Comparison of ENCODE assay signal across 3 fruit fly cellular contexts in genomic region chrX:8542728-8543127, dm6.
TF ChIP-seq lines count a peak whose summit lies in the region.

No protein-coding gene starts in this region.

- no peak for TF ChIP-seq CTCF in whole organism, embryonic (GFP tag; optimal IDR thresholded peaks at IDR 0.05; lab: Kevin White, UChicago)

TF ChIP-seq in whole organism, embryonic, 481 proteins besides CTCF, POLR2A, EP300 and RAD21 (continues in another document):
- TF ChIP-seq CG10366 (GFP tag; IDR thresholded peaks at IDR 0.05; lab: Robert Waterston, UW) (no peak), inv (GFP tag; IDR thresholded peaks at IDR 0.05; lab: Robert Waterston, UW; ENCODE audit: partially characterized antibody) (no peak), CG4424 (GFP tag; optimal IDR thresholded peaks at IDR 0.05; lab: Kevin White, UChicago) (no peak), jigr1 (GFP tag; IDR thresholded peaks at IDR 0.05; lab: Robert Waterston, UW) (no peak), Hmr (GFP tag; optimal IDR thresholded peaks at IDR 0.05; lab: Kevin White, UChicago) (no peak), Abd-B (GFP tag; optimal IDR thresholded peaks at IDR 0.05; lab: Kevin White, UChicago) (no peak), maf-S (GFP tag; optimal IDR thresholded peaks at IDR 0.05; lab: Kevin White, UChicago) (no peak), ftz-f1 (GFP tag; optimal IDR thresholded peaks at IDR 0.05; lab: Kevin White, UChicago) (no peak), CG8089 (GFP tag; optimal IDR thresholded peaks at IDR 0.05; lab: Kevin White, UChicago) (peak; percentile 11), CG11560 (tag; IDR thresholded peaks at IDR 0.05; lab: Robert Waterston, UW) (no peak), crc (GFP tag; optimal IDR thresholded peaks at IDR 0.05; lab: Kevin White, UChicago) (no peak), tap (tag; optimal IDR thresholded peaks at IDR 0.05; lab: Kevin White, UChicago) (no peak), CG12071 (GFP tag; optimal IDR thresholded peaks at IDR 0.05; lab: Kevin White, UChicago) (no peak), esg (GFP tag; conservative IDR thresholded peaks at IDR 0.05; lab: Robert Waterston, UW) (peak; percentile 54; the same call in 1 of the 2 replicates), Rx (GFP tag; IDR thresholded peaks at IDR 0.05; lab: Robert Waterston, UW) (peak; percentile 32; the same call in 1 of the 2 replicates), Kr (GFP tag; optimal IDR thresholded peaks at IDR 0.05; lab: Kevin White, UChicago) (no peak), CG7357 (GFP tag; IDR thresholded peaks at IDR 0.05; lab: Robert Waterston, UW) (peak; percentile 58; the same call in 1 of the 3 replicates), Ada2b (GFP tag; IDR thresholded peaks at IDR 0.05; lab: Robert Waterston, UW) (peak; percentile 47; the same call in 1 of the 2 replicates), Mes4 (GFP tag; optimal IDR thresholded peaks at IDR 0.05; lab: Kevin White, UChicago) (no peak), Deaf1 (tag; optimal IDR thresholded peaks at IDR 0.05; lab: Kevin White, UChicago) (no peak), row (GFP tag; IDR thresholded peaks at IDR 0.05; lab: Robert Waterston, UW) (peak; percentile 67), Bteb2 (GFP tag; optimal IDR thresholded peaks at IDR 0.05; lab: Kevin White, UChicago) (no peak), CG17385 (GFP tag; optimal IDR thresholded peaks at IDR 0.05; lab: Kevin White, UChicago) (peak; percentile 32), CG1602 (GFP tag; optimal IDR thresholded peaks at IDR 0.05; lab: Kevin White, UChicago) (peak; percentile 3), bab2 (GFP tag; optimal IDR thresholded peaks at IDR 0.05; lab: Kevin White, UChicago) (peak; percentile 42), CG4360 (GFP tag; IDR thresholded peaks at IDR 0.05; lab: Robert Waterston, UW) (no peak), wor (GFP tag; IDR thresholded peaks at IDR 0.05; lab: Robert Waterston, UW) (no peak), Ssrp (tag; optimal IDR thresholded peaks at IDR 0.05; lab: Kevin White, UChicago) (peak; percentile 15), Dek (tag; optimal IDR thresholded peaks at IDR 0.05; lab: Kevin White, UChicago) (no peak), ci (GFP tag; IDR thresholded peaks at IDR 0.05; lab: Robert Waterston, UW) (no peak), Dip2 (GFP tag; IDR thresholded peaks at IDR 0.05; lab: Robert Waterston, UW) (no peak)

TF ChIP-seq in whole organism, prepupa, 60 proteins besides CTCF, POLR2A, EP300 and RAD21:
- TF ChIP-seq CG11762 (GFP tag; optimal IDR thresholded peaks at IDR 0.05; lab: Kevin White, UChicago; ENCODE audit: insufficient read depth) (no peak), OdsH (GFP tag; optimal IDR thresholded peaks at IDR 0.05; lab: Kevin White, UChicago) (peak; percentile 8), CG8119 (GFP tag; IDR thresholded peaks at IDR 0.05; lab: Robert Waterston, UW) (0 out of 3 replicates have a peak, but pooled peaks have one; percentile 18), esn (GFP tag; optimal IDR thresholded peaks at IDR 0.05; lab: Kevin White, UChicago) (no peak), acj6 (GFP tag; optimal IDR thresholded peaks at IDR 0.05; lab: Kevin White, UChicago) (peak; percentile 16), Eip78C (GFP tag; lab: Kevin White, UChicago) (peak; percentile 51), pdm3 (GFP tag; optimal IDR thresholded peaks at IDR 0.05; lab: Kevin White, UChicago) (peak; percentile 10), CG6276 (GFP tag; optimal IDR thresholded peaks at IDR 0.05; lab: Kevin White, UChicago) (no peak), Ets96B (tag; optimal IDR thresholded peaks at IDR 0.05; lab: Kevin White, UChicago) (peak; percentile 4), svp (GFP tag; lab: Kevin White, UChicago) (peak; percentile 9), Blimp-1 (GFP tag; optimal IDR thresholded peaks at IDR 0.05; lab: Kevin White, UChicago) (no peak), CG31627 (GFP tag; optimal IDR thresholded peaks at IDR 0.05; lab: Kevin White, UChicago) (no peak)
TF ChIP-seq in whole organism, prepupa: peak in this region for 7.

TF ChIP-seq in whole organism, pupa, 21 proteins besides CTCF, POLR2A, EP300 and RAD21:
- no peak for TF ChIP-seq D1 (tag; optimal IDR thresholded peaks at IDR 0.05; lab: Kevin White, UChicago)
- TF ChIP-seq CG8159 (tag; optimal IDR thresholded peaks at IDR 0.05; lab: Kevin White, UChicago): peak; percentile 11
- peak; percentile 11 for TF ChIP-seq CG17806 (tag; optimal IDR thresholded peaks at IDR 0.05; lab: Kevin White, UChicago)
- TF ChIP-seq CG4496 (GFP tag; IDR thresholded peaks at IDR 0.05; lab: Robert Waterston, UW): no peak
- no peak for TF ChIP-seq fd96Ca (GFP tag; IDR thresholded peaks at IDR 0.05; lab: Robert Waterston, UW)
- peak; percentile 8 for TF ChIP-seq CG9948 (tag; optimal IDR thresholded peaks at IDR 0.05; lab: Kevin White, UChicago)

Comparison
In these comparisons a context has a peak if more than half of its experiments do, and no peak if none do; other contexts are left out.
1. Of the 7 proteins assayed by ChIP-seq in both whole organism, embryonic and whole organism, prepupa: peak only in whole organism, embryonic: Gug; only in whole organism, prepupa: none; in both: none; in neither: 6.